Fruit fly (Drosophila melanogaster) whole organism, embryonic: Measurements from ENCODE around the gene CG8292.

Experiments used
- BEAF-32 ChIP-seq: fragments of 200-800 bp; sonication (Bioruptor generic); optimal IDR thresholded peaks from 3 replicates; lab custom pipeline; 2017; ENCODE audit warnings: missing biosample characterization, missing genetic modification characterization, mild to moderate bottlenecking, moderate library complexity, missing genetic modification reagents
- Bteb2 ChIP-seq: fragments of 200-800 bp; sonication (Bioruptor generic); optimal IDR thresholded peaks from 2 replicates; lab custom pipeline; 2016; ENCODE audit warnings: missing biosample characterization, missing genetic modification characterization
- CG10274 ChIP-seq: fragments of 200-800 bp; sonication (Bioruptor generic); optimal IDR thresholded peaks from 3 replicates; lab custom pipeline; 2017; ENCODE audit warnings: missing biosample characterization, mild to moderate bottlenecking, missing genetic modification characterization
- CG10321 ChIP-seq: fragments of 200-800 bp; sonication (Bioruptor generic); IDR thresholded peaks from 2 replicates; pipeline ENCODE4 v1.3.6; 2022; ENCODE audit warnings: missing biosample characterization, missing genetic modification characterization
- CG11093 ChIP-seq: fragments of 200-800 bp; sonication (Bioruptor generic); IDR thresholded peaks from 3 replicates; pipeline ENCODE4 v1.3.6; 2022; ENCODE audit warnings: missing biosample characterization, missing genetic modification characterization
- CG11247 ChIP-seq: fragments of 200-800 bp; sonication (Bioruptor generic); IDR thresholded peaks from 2 replicates; pipeline ENCODE4 v1.3.6; 2022; ENCODE audit warnings: missing biosample characterization, missing genetic modification characterization
- CG13296 ChIP-seq: fragments of 200-800 bp; sonication (Bioruptor generic); optimal IDR thresholded peaks from 3 replicates; lab custom pipeline; 2018; ENCODE audit warnings: missing biosample characterization, mild to moderate bottlenecking, missing genetic modification characterization
- CG1602 ChIP-seq: fragments of 200-800 bp; sonication (Bioruptor generic); optimal IDR thresholded peaks from 3 replicates; lab custom pipeline; 2016; ENCODE audit warnings: missing biosample characterization, missing genetic modification characterization
- CG17359 ChIP-seq: fragments of 200-800 bp; sonication (Bioruptor generic); optimal IDR thresholded peaks from 3 replicates; lab custom pipeline; 2018; ENCODE audit warnings: missing biosample characterization, mild to moderate bottlenecking, missing genetic modification characterization, moderate library complexity
- CG2129 ChIP-seq: fragments of 200-800 bp; sonication (Bioruptor generic); IDR thresholded peaks from 2 replicates; pipeline ENCODE4 v1.3.6; 2022; ENCODE audit warnings: missing biosample characterization, missing genetic modification characterization; ENCODE audit not compliant: partially characterized antibody
- CG2889 ChIP-seq: fragments of 200-800 bp; sonication (Bioruptor generic); IDR thresholded peaks from 3 replicates; pipeline ENCODE4 v1.3.6; 2022; ENCODE audit warnings: missing biosample characterization, missing genetic modification characterization
- CG30403 ChIP-seq: fragments of 200-800 bp; sonication (Bioruptor generic); optimal IDR thresholded peaks from 3 replicates; lab custom pipeline; 2016; ENCODE audit warnings: missing biosample characterization, missing genetic modification characterization
- CG31224 ChIP-seq: fragments of 200-800 bp; sonication (Bioruptor generic); IDR thresholded peaks from 2 replicates; pipeline ENCODE4 v1.3.6; 2022; ENCODE audit warnings: missing biosample characterization, missing genetic modification characterization
- CG3281 ChIP-seq: fragments of 200-800 bp; sonication (Bioruptor generic); optimal IDR thresholded peaks from 3 replicates; lab custom pipeline; 2017; ENCODE audit warnings: missing biosample characterization, mild to moderate bottlenecking, missing genetic modification characterization
- CG4282 ChIP-seq: fragments of 200-800 bp; sonication (Bioruptor generic); optimal IDR thresholded peaks from 2 replicates; lab custom pipeline; 2016; ENCODE audit warnings: missing biosample characterization, missing genetic modification characterization
- CG4404 ChIP-seq: fragments of 200-800 bp; sonication (Bioruptor generic); IDR thresholded peaks from 2 replicates; pipeline ENCODE4 v1.3.6; 2022; ENCODE audit warnings: missing biosample characterization, missing genetic modification characterization
- CG4424 ChIP-seq: fragments of 200-800 bp; sonication (Bioruptor generic); optimal IDR thresholded peaks from 3 replicates; lab custom pipeline; 2016; ENCODE audit warnings: missing biosample characterization, missing genetic modification characterization
- CG6791 ChIP-seq: fragments of 200-800 bp; sonication (Bioruptor generic); IDR thresholded peaks from 3 replicates; pipeline ENCODE4 v1.3.6; 2022; ENCODE audit warnings: missing biosample characterization, missing genetic modification characterization; ENCODE audit not compliant: partially characterized antibody
- CG6854 ChIP-seq: fragments of 200-800 bp; sonication (Bioruptor generic); optimal IDR thresholded peaks from 3 replicates; lab custom pipeline; 2017; ENCODE audit warnings: missing biosample characterization, mild to moderate bottlenecking, missing genetic modification characterization
- CG7556 ChIP-seq: fragments of 200-800 bp; sonication (Bioruptor generic); optimal IDR thresholded peaks from 2 replicates; lab custom pipeline; 2017; ENCODE audit warnings: missing biosample characterization, mild to moderate bottlenecking, missing genetic modification characterization
- CG7745 ChIP-seq: fragments of 200-800 bp; sonication (Bioruptor generic); optimal IDR thresholded peaks from 2 replicates; lab custom pipeline; 2018; ENCODE audit warnings: missing biosample characterization, mild to moderate bottlenecking, missing genetic modification characterization, moderate library complexity
- CG7987 ChIP-seq: fragments of 200-800 bp; sonication (Bioruptor generic); optimal IDR thresholded peaks from 2 replicates; lab custom pipeline; 2018; ENCODE audit warnings: missing biosample characterization, mild to moderate bottlenecking, missing genetic modification characterization, moderate library complexity
- CG9876 ChIP-seq: fragments of 200-800 bp; sonication (Bioruptor generic); optimal IDR thresholded peaks from 2 replicates; lab custom pipeline; 2016; ENCODE audit warnings: missing biosample characterization, missing genetic modification characterization
- CTCF ChIP-seq: fragments of 200-800 bp; sonication (Bioruptor generic); optimal IDR thresholded peaks from 2 replicates; lab custom pipeline; 2017; ENCODE audit warnings: missing biosample characterization, mild to moderate bottlenecking, missing genetic modification characterization, moderate library complexity
- D ChIP-seq, 2 experiments: fragments of 200-800 bp in 1 of 2; fragments of >200 bp in 1 of 2; sonication (Bioruptor generic) in 1 of 2; optimal IDR thresholded peaks; 2 replicates in 1 of 2; 3 replicates in 1 of 2; lab custom pipeline; 2017; ENCODE audit warnings: mild to moderate bottlenecking in 1 of 2, missing biosample characterization in 1 of 2, missing genetic modification characterization in 1 of 2, missing genetic modification reagents in 1 of 2
- D19B ChIP-seq: fragments of 200-800 bp; sonication (Bioruptor generic); optimal IDR thresholded peaks from 2 replicates; lab custom pipeline; 2017; ENCODE audit warnings: missing biosample characterization, mild to moderate bottlenecking, missing genetic modification characterization
- Dip2 ChIP-seq: fragments of 200-800 bp; sonication (Bioruptor generic); IDR thresholded peaks from 2 replicates; pipeline ENCODE4 v1.3.6; 2022; ENCODE audit warnings: missing biosample characterization, missing genetic modification characterization
- E2f1 ChIP-seq: fragments of 200-800 bp; sonication (Bioruptor generic); IDR thresholded peaks from 2 replicates; pipeline ENCODE4 v1.3.6; 2022; ENCODE audit warnings: missing biosample characterization, missing genetic modification characterization
- Fer2 ChIP-seq: fragments of 200-800 bp; sonication (Bioruptor generic); optimal IDR thresholded peaks from 2 replicates; lab custom pipeline; 2018; ENCODE audit warnings: missing biosample characterization, mild to moderate bottlenecking, missing genetic modification characterization, moderate library complexity
- Gug ChIP-seq: fragments of 200-800 bp; sonication (Bioruptor generic); IDR thresholded peaks from 4 replicates; pipeline ENCODE4 v1.3.6; 2022; ENCODE audit warnings: missing biosample characterization, missing genetic modification characterization
- Hsf ChIP-seq: fragments of 200-800 bp; sonication (Bioruptor generic); optimal IDR thresholded peaks from 3 replicates; lab custom pipeline; 2016; ENCODE audit warnings: missing biosample characterization, missing genetic modification characterization
- MBD-R2 ChIP-seq: fragments of 200-800 bp; sonication (Bioruptor generic); IDR thresholded peaks from 2 replicates; pipeline ENCODE4 v1.3.6; 2022; ENCODE audit warnings: missing biosample characterization, missing genetic modification characterization
- Nf-YC ChIP-seq: fragments of 200-800 bp; optimal IDR thresholded peaks from 3 replicates; lab custom pipeline; 2019; ENCODE audit warnings: missing biosample characterization, mild to moderate bottlenecking, missing genetic modification characterization, moderate library complexity
- Oli ChIP-seq: fragments of 200-800 bp; sonication (Bioruptor generic); optimal IDR thresholded peaks from 2 replicates; lab custom pipeline; 2018; ENCODE audit warnings: missing biosample characterization, mild to moderate bottlenecking, missing genetic modification characterization, moderate library complexity
- Sox100B ChIP-seq: fragments of 200-800 bp; sonication (Bioruptor generic); optimal IDR thresholded peaks from 3 replicates; lab custom pipeline; 2018; ENCODE audit warnings: missing biosample characterization, mild to moderate bottlenecking, missing genetic modification characterization
- al ChIP-seq: fragments of 200-800 bp; sonication (Bioruptor generic); IDR thresholded peaks from 2 replicates; pipeline ENCODE4 v1.3.6; 2022; ENCODE audit warnings: missing biosample characterization, missing genetic modification characterization
- cato ChIP-seq: fragments of 200-800 bp; sonication (Bioruptor generic); optimal IDR thresholded peaks from 2 replicates; lab custom pipeline; 2016; ENCODE audit warnings: missing biosample characterization, missing genetic modification characterization, borderline replicate concordance
- crol ChIP-seq: fragments of 200-800 bp; sonication (Bioruptor generic); IDR thresholded peaks from 2 replicates; pipeline ENCODE4 v1.3.6; 2022; ENCODE audit warnings: missing biosample characterization, missing genetic modification characterization
- h ChIP-seq: fragments of >200 bp; optimal IDR thresholded peaks from 2 replicates; lab custom pipeline; 2017
- ken ChIP-seq: fragments of 200-800 bp; sonication (Bioruptor generic); IDR thresholded peaks from 3 replicates; pipeline ENCODE4 v1.3.6; 2022; ENCODE audit warnings: missing biosample characterization, missing genetic modification characterization
- luna ChIP-seq: fragments of 200-800 bp; sonication (Bioruptor generic); optimal IDR thresholded peaks from 2 replicates; lab custom pipeline; 2016; ENCODE audit warnings: missing biosample characterization, missing genetic modification characterization
- pnt ChIP-seq: fragments of 200-800 bp; sonication (Bioruptor generic); optimal IDR thresholded peaks from 3 replicates; lab custom pipeline; 2016; ENCODE audit warnings: missing biosample characterization, missing genetic modification characterization
- rib ChIP-seq: fragments of 200-800 bp; sonication (Bioruptor generic); IDR thresholded peaks from 2 replicates; pipeline ENCODE4 v1.3.6; 2022; ENCODE audit warnings: missing biosample characterization, missing genetic modification characterization
- salm ChIP-seq: fragments of 200-800 bp; sonication (Bioruptor generic); optimal IDR thresholded peaks from 2 replicates; lab custom pipeline; 2018; ENCODE audit warnings: missing biosample characterization, mild to moderate bottlenecking, missing genetic modification characterization
- tgo ChIP-seq: fragments of 200-800 bp; sonication (Bioruptor generic); IDR thresholded peaks from 3 replicates; pipeline ENCODE4 v1.3.6; 2022; ENCODE audit warnings: missing biosample characterization, missing genetic modification characterization
- tin ChIP-seq: fragments of 200-800 bp; sonication (Bioruptor generic); optimal IDR thresholded peaks from 3 replicates; lab custom pipeline; 2016; ENCODE audit warnings: missing biosample characterization, missing genetic modification characterization
- twi ChIP-seq: fragments of 200-800 bp; optimal IDR thresholded peaks from 2 replicates; lab custom pipeline; 2019; ENCODE audit warnings: missing biosample characterization, mild to moderate bottlenecking, missing genetic modification characterization, moderate library complexity
- unpg ChIP-seq: fragments of 200-800 bp; sonication (Bioruptor generic); optimal IDR thresholded peaks from 3 replicates; lab custom pipeline; 2018; ENCODE audit warnings: missing biosample characterization, mild to moderate bottlenecking, missing genetic modification characterization, moderate library complexity
- usp ChIP-seq: fragments of >200 bp; optimal IDR thresholded peaks from 2 replicates; lab custom pipeline; 2017; ENCODE audit warnings: missing biosample characterization, missing genetic modification characterization
- wek ChIP-seq: fragments of 200-800 bp; sonication (Bioruptor generic); optimal IDR thresholded peaks from 3 replicates; lab custom pipeline; 2018; ENCODE audit warnings: missing biosample characterization, mild to moderate bottlenecking, missing genetic modification characterization, moderate library complexity
- wor ChIP-seq: fragments of 200-800 bp; sonication (Bioruptor generic); IDR thresholded peaks from 2 replicates; pipeline ENCODE4 v1.3.6; 2022; ENCODE audit warnings: missing biosample characterization, missing genetic modification characterization

The CG8292 gene

DNA sequence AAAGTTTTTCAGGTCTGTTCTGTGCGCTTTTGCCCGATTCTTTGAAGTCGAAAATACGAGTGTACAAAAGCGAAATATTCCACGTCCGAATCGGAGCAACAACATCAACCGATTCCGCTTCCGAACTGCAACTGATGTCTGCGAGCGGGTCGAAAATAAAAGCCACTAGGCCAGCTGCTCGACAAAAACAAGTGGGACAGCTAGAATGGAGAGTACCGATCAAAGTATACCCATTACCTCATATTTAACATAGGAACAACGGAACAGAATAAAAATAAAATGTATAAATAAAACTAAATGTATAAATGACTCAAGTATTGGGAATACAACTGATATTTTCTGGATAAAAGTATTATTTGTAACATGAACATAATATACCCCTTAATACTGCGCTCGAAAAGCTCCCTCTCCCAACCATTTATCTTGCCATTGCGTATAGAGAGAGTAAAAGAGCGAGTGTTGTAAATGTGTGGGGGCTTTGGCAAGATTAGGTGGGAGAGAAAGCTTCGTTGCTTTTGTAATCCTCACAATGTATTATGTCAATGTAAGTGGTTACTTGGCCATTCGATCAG is 12.7 kb downstream of the CG8292 start, which contains the start of gene SLC5A11 (continued):
- TF ChIP-seq salm = peak; percentile 81
- TF ChIP-seq E2f1 = peak; percentile 97
- peak; percentile 41 for TF ChIP-seq Bteb2 (GFP tag; lab: Kevin White, UChicago)
- TF ChIP-seq CG31224 (GFP tag; lab: Robert Waterston, UW) = peak; percentile 93
- TF ChIP-seq al = peak; percentile 95
- TF ChIP-seq CG3281 (GFP tag; lab: Kevin White, UChicago) = peak; percentile 96
- TF ChIP-seq rib = peak; percentile 95
- peak; percentile 98 for TF ChIP-seq tgo (GFP tag; lab: Robert Waterston, UW)
- TF ChIP-seq luna (GFP tag; lab: Kevin White, UChicago) = peak; percentile 14
- TF ChIP-seq CG13296 = peak; percentile 98
- TF ChIP-seq wek (GFP tag; lab: Kevin White, UChicago) = peak; percentile 49
- TF ChIP-seq CG11247 (GFP tag; lab: Robert Waterston, UW) = peak; percentile 96
- peak; percentile 93 for TF ChIP-seq ken
- peak; percentile 74 for TF ChIP-seq CG10321 (GFP tag; lab: Robert Waterston, UW)
- TF ChIP-seq Fer2 (tag; lab: Kevin White, UChicago) = peak; percentile 90
- peak; percentile 91 for TF ChIP-seq CG2889 (GFP tag; lab: Robert Waterston, UW)
- TF ChIP-seq CG4282 (GFP tag; lab: Kevin White, UChicago) = peak; percentile 81
- TF ChIP-seq Oli (tag; lab: Kevin White, UChicago) = peak; percentile 94
- peak; percentile 99 for TF ChIP-seq tin (GFP tag; lab: Kevin White, UChicago)
- peak; percentile 82 for TF ChIP-seq wor (GFP tag; lab: Robert Waterston, UW)
- TF ChIP-seq CG6854 (GFP tag; lab: Kevin White, UChicago) = peak; percentile 99
- peak; percentile 65 for TF ChIP-seq Hsf (GFP tag; lab: Kevin White, UChicago)
- peak; percentile 63; the same call in 1 of the 2 replicates for TF ChIP-seq MBD-R2 (GFP tag; lab: Robert Waterston, UW)
- TF ChIP-seq CG9876 (GFP tag; lab: Kevin White, UChicago) = peak; percentile 54
- peak; percentile 72 for TF ChIP-seq twi (tag; lab: Kevin White, UChicago)
- peak; percentile 61; the same call in 1 of the 2 replicates for TF ChIP-seq Dip2 (GFP tag; lab: Robert Waterston, UW)
- peak; percentile 94 for TF ChIP-seq CG4424 (GFP tag; lab: Kevin White, UChicago)
- TF ChIP-seq pnt (GFP tag; lab: Kevin White, UChicago) = peak; percentile 78
- TF ChIP-seq CG7987 (GFP tag; lab: Kevin White, UChicago) = peak; percentile 89
- TF ChIP-seq CG10274 (GFP tag; lab: Kevin White, UChicago) = peak; percentile 84
- no peak for TF ChIP-seq CG2129 (GFP tag; lab: Robert Waterston, UW)
- peak; percentile 99 for TF ChIP-seq CG7556 (GFP tag; lab: Kevin White, UChicago)
- TF ChIP-seq D19B (GFP tag; lab: Kevin White, UChicago) = peak; percentile 100
- TF ChIP-seq CG11093 (GFP tag; lab: Robert Waterston, UW) = peak; percentile 93
- peak; percentile 91 for TF ChIP-seq Nf-YC
- 0 out of 2 replicates have a peak, but pooled peaks have one; percentile 19 for TF ChIP-seq crol
- peak; percentile 97 for TF ChIP-seq CG30403 (GFP tag; lab: Kevin White, UChicago)
- TF ChIP-seq CG17359 = peak; percentile 97
- TF ChIP-seq BEAF-32 (GFP tag; lab: Kevin White, UChicago) = peak; percentile 47
- TF ChIP-seq unpg (GFP tag; lab: Kevin White, UChicago) = peak; percentile 85
- no peak for TF ChIP-seq CG7745 (tag; lab: Kevin White, UChicago)
- TF ChIP-seq h (lab: Kevin White, UChicago) = no peak
- no peak for TF ChIP-seq CG6791 (GFP tag; lab: Robert Waterston, UW)
- peak; percentile 50 for TF ChIP-seq CTCF (GFP tag; lab: Kevin White, UChicago)
- peak; percentile 99 for TF ChIP-seq Sox100B (GFP tag; lab: Kevin White, UChicago)
- peak; percentile 88 for TF ChIP-seq CG1602
- peak; percentile 85 for TF ChIP-seq CG4404
- TF ChIP-seq usp (GFP tag; lab: Kevin White, UChicago) = no peak
- TF ChIP-seq Gug = peak; percentile 87
- TF ChIP-seq cato (GFP tag; lab: Kevin White, UChicago) = peak; percentile 87
- TF ChIP-seq D (optimal IDR thresholded peaks at IDR 0.05; lab: Kevin White, UChicago) = no peak
- peak; percentile 98 for TF ChIP-seq D (GFP tag; optimal IDR thresholded peaks at IDR 0.05; lab: Kevin White, UChicago)
